Worm (Caenorhabditis elegans): ENCODE results near the gene C05D9.9.

Gene C05D9.9

DNA sequence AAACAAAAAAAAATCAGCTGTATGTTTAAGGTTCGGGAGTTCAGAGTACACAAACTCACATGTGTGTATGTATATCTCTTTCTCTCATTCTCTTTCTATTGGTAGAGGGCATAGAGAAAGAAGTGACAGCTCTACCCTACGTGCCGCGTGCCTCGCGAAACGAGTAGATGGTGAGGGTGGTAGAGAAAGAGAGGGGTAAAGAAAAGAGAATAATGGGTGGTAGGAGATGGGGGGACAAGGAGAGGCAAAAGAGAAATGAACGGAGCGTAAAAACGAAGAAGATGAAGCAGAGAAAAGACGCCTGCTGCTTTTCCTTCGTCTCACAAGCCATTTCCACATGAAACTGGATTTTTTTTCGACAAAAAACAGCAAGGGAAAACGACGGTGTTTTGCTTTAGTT is 30.9 kb downstream of the C05D9.9 start (continued):
- TF ChIP-seq egl-27 (tag; optimal IDR thresholded peaks at IDR 0.05): peak; percentile 80 to 92
- TF ChIP-seq mef-2 (tag; optimal IDR thresholded peaks at IDR 0.05): peak; percentile 22
- TF ChIP-seq mab-9 (GFP tag; IDR thresholded peaks at IDR 0.05): peak; percentile 66
- peak; percentile 81 to 93 (median 84) for TF ChIP-seq ceh-82 (tag; optimal IDR thresholded peaks at IDR 0.05)
- peak; percentile 80 for TF ChIP-seq nhr-90 (tag; optimal IDR thresholded peaks at IDR 0.05; ENCODE audit: poor library complexity)
- no peak for TF ChIP-seq nhr-84 (tag; optimal IDR thresholded peaks at IDR 0.05)
- peak; percentile 27 for TF ChIP-seq aly-2 (tag; optimal IDR thresholded peaks at IDR 0.05)
- peak; percentile 85 for TF ChIP-seq irx-1 (tag; optimal IDR thresholded peaks at IDR 0.05)
- peak; percentile 78 for TF ChIP-seq unc-130 (tag; optimal IDR thresholded peaks at IDR 0.05)
- TF ChIP-seq ceh-63 (GFP tag; optimal IDR thresholded peaks at IDR 0.05): no peak
- peak; percentile 69 for TF ChIP-seq ceh-8 (GFP tag; optimal IDR thresholded peaks at IDR 0.05)
- TF ChIP-seq efl-3 (GFP tag; optimal IDR thresholded peaks at IDR 0.05): no peak
- peak; percentile 96 for TF ChIP-seq blmp-1 (tag; optimal IDR thresholded peaks at IDR 0.05)
- peak; percentile 31 for TF ChIP-seq sox-4 (tag; optimal IDR thresholded peaks at IDR 0.05)
- peak; percentile 86 for TF ChIP-seq nhr-11 (tag; optimal IDR thresholded peaks at IDR 0.05)
- no peak for TF ChIP-seq unc-62 (GFP tag; optimal IDR thresholded peaks at IDR 0.05)
- no peak for TF ChIP-seq sup-37 (GFP tag; optimal IDR thresholded peaks at IDR 0.05)
- peak; percentile 43 for TF ChIP-seq aha-1 (tag; optimal IDR thresholded peaks at IDR 0.05)
- TF ChIP-seq dpl-1 (GFP tag; optimal IDR thresholded peaks at IDR 0.05): peak; percentile 14 to 56 (median 37)
- TF ChIP-seq fkh-4 (tag; optimal IDR thresholded peaks at IDR 0.05; ENCODE audit: borderline replicate concordance): no peak
- peak; percentile 81 for TF ChIP-seq unc-86 (tag; optimal IDR thresholded peaks at IDR 0.05)
- TF ChIP-seq fkh-8 (tag; optimal IDR thresholded peaks at IDR 0.05): peak; percentile 93
- peak; percentile 87 for TF ChIP-seq nhr-77 (tag; optimal IDR thresholded peaks at IDR 0.05)
- peak; percentile 81 for TF ChIP-seq lin-13 (GFP tag; optimal IDR thresholded peaks at IDR 0.05)
- peak; percentile 93 for TF ChIP-seq swsn-7 (tag; optimal IDR thresholded peaks at IDR 0.05)
- TF ChIP-seq lin-14 (GFP tag; optimal IDR thresholded peaks at IDR 0.05): peak; percentile 99
- no peak for TF ChIP-seq lin-15B (tag; optimal IDR thresholded peaks at IDR 0.05)
- peak; percentile 95 for TF ChIP-seq nhr-19 (GFP tag; conservative IDR thresholded peaks at IDR 0.05)
- no peak for TF ChIP-seq sptf-1 (tag; optimal IDR thresholded peaks at IDR 0.05)
- TF ChIP-seq dsc-1 (tag; optimal IDR thresholded peaks at IDR 0.05): peak; percentile 91
- TF ChIP-seq fkh-10 (GFP tag; optimal IDR thresholded peaks at IDR 0.05): peak; percentile 77
- no peak for TF ChIP-seq unc-98 (GFP tag; IDR thresholded peaks at IDR 0.05)
- TF ChIP-seq nhr-71 (tag; optimal IDR thresholded peaks at IDR 0.05): peak; percentile 98
- no peak for TF ChIP-seq nhr-12 (tag; optimal IDR thresholded peaks at IDR 0.05)
- peak; percentile 19 for TF ChIP-seq zip-4 (GFP tag; optimal IDR thresholded peaks at IDR 0.05)
- peak; percentile 96 for TF ChIP-seq nhr-85 (tag)
- peak; percentile 60 to 88 for TF ChIP-seq lin-35 (GFP tag; optimal IDR thresholded peaks at IDR 0.05)
- peak; percentile 80 to 98 for TF ChIP-seq mdl-1 (tag; optimal IDR thresholded peaks at IDR 0.05)
- TF ChIP-seq vab-15 (tag; optimal IDR thresholded peaks at IDR 0.05): peak; percentile 56
- TF ChIP-seq F16B12.6 (tag; optimal IDR thresholded peaks at IDR 0.05): peak; percentile 27
- TF ChIP-seq ces-1 (GFP tag; optimal IDR thresholded peaks at IDR 0.05): no peak
- TF ChIP-seq nhr-28 (tag; optimal IDR thresholded peaks at IDR 0.05): peak; percentile 41
- TF ChIP-seq tlp-1 (tag; optimal IDR thresholded peaks at IDR 0.05): no peak
- no peak for TF ChIP-seq hlh-4 (tag; optimal IDR thresholded peaks at IDR 0.05)
- TF ChIP-seq pax-3 (tag; optimal IDR thresholded peaks at IDR 0.05): peak; percentile 64
- TF ChIP-seq nhr-76 (tag; optimal IDR thresholded peaks at IDR 0.05): no peak
- peak; percentile 74 for TF ChIP-seq ceh-88 (GFP tag; IDR thresholded peaks at IDR 0.05)
- no peak for TF ChIP-seq ceh-90 (tag; optimal IDR thresholded peaks at IDR 0.05)
- TF ChIP-seq ztf-4 (tag; optimal IDR thresholded peaks at IDR 0.05): peak; percentile 92
- no peak for TF ChIP-seq ama-1 (optimal IDR thresholded peaks at IDR 0.05)
- TF ChIP-seq snu-23 (GFP tag; optimal IDR thresholded peaks at IDR 0.05): peak; percentile 97
- peak; percentile 88 for TF ChIP-seq fos-1 (tag; optimal IDR thresholded peaks at IDR 0.05)
- TF ChIP-seq pag-3 (tag; optimal IDR thresholded peaks at IDR 0.05; ENCODE audit: borderline replicate concordance, insufficient read depth): peak; percentile 51
- peak; percentile 68; the same call in 1 of the 2 replicates for TF ChIP-seq isw-1 (GFP tag; IDR thresholded peaks at IDR 0.05)
